Worm (Caenorhabditis elegans): ENCODE data around the gene hsp-110.

The hsp-110 gene

DNA sequence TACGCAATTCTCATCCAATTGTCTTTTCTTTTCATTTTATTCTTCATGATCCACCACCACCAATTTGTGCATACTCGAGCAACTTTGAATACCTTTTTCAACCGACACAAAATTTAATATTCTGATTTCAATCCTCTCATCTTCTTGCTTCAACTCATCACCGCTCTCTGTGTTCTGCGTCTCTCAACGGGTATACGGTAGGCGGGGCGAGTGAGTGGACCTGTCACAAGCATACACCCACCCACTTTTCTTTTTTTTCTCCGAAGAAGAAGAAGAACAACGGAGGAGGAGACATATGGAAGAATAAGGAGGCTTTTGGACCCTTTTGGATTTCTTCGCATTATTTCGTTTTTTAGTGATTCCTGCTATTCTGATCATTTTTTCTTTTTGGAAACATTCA lies 14.7 kb upstream of the hsp-110 start:
- TF ChIP-seq nhr-76 (tag; optimal IDR thresholded peaks at IDR 0.05) (no peak), sem-2 (GFP tag; optimal IDR thresholded peaks at IDR 0.05) (no peak), unc-62 (GFP tag; optimal IDR thresholded peaks at IDR 0.05) (peak; percentile 42), lsy-2 (tag; optimal IDR thresholded peaks at IDR 0.05) (peak; percentile 92)

DNA sequence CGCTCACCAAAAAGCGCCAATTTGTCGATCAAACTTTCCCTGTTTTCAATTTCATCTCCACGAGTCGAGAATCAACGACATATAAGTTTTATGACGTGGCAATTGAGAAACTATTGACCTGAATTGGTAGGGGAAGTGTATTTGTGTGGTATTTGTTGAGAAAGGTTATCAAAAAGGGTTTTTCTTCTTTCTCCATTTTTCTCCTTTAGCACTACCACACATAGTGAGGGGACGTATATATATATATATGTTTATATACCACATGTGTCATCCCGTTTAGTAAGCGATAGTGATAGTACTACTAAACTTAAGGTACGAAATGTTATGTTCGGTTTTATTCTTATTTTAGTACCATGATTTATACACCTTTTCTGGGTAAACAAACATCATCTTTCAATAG lies 10.9 kb upstream of the hsp-110 start:
- no peak for TF ChIP-seq elt-3 (tag; optimal IDR thresholded peaks at IDR 0.05)
- no peak for TF ChIP-seq M03D4.4 (tag; optimal IDR thresholded peaks at IDR 0.05)
- TF ChIP-seq unc-39 (tag; optimal IDR thresholded peaks at IDR 0.05): no peak
- no peak for TF ChIP-seq sem-2 (GFP tag; optimal IDR thresholded peaks at IDR 0.05)
- no peak for TF ChIP-seq mls-2 (tag; optimal IDR thresholded peaks at IDR 0.05)
- TF ChIP-seq lin-32 (GFP tag; optimal IDR thresholded peaks at IDR 0.05): no peak

DNA sequence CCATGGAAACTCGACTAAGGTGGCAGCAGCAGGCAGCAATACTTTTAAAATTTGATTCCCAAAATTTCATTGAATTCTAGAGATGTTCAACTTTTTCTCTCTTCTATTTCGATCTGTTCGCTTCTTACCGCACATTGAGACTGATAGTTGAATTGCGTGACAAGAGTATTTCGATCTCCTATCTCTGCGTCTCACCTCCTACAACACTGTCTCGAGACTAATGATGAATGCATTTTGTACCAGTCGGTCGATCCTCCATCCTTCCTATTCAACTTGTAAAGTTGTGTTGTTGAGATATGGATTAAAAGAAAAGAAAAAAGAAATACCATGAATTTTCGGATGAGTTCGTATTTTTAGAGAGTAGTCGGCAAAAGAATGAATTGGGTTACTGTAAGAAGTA lies 4.5 kb upstream of the hsp-110 start:
- TF ChIP-seq cnd-1 (tag; optimal IDR thresholded peaks at IDR 0.05) (no peak), drap-1 (GFP tag; optimal IDR thresholded peaks at IDR 0.05) (no peak), nhr-237 (tag; optimal IDR thresholded peaks at IDR 0.05) (no peak), flh-1 (GFP tag; optimal IDR thresholded peaks at IDR 0.05) (no peak), M03D4.4 (tag; optimal IDR thresholded peaks at IDR 0.05) (no peak), nhr-28 (tag; optimal IDR thresholded peaks at IDR 0.05) (no peak), ceh-39 (tag; optimal IDR thresholded peaks at IDR 0.05) (no peak), lin-32 (GFP tag; optimal IDR thresholded peaks at IDR 0.05) (no peak)

DNA sequence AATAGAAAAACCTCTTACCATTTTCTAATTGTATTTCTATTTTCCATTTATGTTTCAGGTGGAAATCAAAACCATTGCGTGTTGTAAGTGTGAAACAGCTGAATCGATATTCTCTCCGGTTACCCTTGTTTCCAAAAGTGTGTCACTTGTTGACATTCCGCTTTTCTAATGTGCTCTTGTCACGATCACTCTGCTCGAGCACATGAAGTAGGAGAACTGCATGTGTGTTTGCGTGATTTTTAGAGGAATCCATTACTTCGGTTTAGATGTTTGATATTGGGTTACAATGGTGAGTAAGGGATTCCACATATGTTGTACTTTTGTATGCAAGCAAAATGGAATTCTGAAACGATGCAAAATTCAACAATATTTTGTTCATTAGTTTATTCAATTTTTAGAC lies 3.8 kb upstream of the hsp-110 start:
- TF ChIP-seq nhr-2 (tag; optimal IDR thresholded peaks at IDR 0.05) (no peak), sem-2 (GFP tag; optimal IDR thresholded peaks at IDR 0.05) (no peak), mep-1 (tag; optimal IDR thresholded peaks at IDR 0.05) (no peak), ham-2 (GFP tag; optimal IDR thresholded peaks at IDR 0.05) (no peak), nhr-12 (tag; optimal IDR thresholded peaks at IDR 0.05) (no peak), flh-1 (GFP tag; optimal IDR thresholded peaks at IDR 0.05) (no peak), nhr-28 (tag; optimal IDR thresholded peaks at IDR 0.05) (no peak), lin-13 (tag; optimal IDR thresholded peaks at IDR 0.05) (no peak)

DNA sequence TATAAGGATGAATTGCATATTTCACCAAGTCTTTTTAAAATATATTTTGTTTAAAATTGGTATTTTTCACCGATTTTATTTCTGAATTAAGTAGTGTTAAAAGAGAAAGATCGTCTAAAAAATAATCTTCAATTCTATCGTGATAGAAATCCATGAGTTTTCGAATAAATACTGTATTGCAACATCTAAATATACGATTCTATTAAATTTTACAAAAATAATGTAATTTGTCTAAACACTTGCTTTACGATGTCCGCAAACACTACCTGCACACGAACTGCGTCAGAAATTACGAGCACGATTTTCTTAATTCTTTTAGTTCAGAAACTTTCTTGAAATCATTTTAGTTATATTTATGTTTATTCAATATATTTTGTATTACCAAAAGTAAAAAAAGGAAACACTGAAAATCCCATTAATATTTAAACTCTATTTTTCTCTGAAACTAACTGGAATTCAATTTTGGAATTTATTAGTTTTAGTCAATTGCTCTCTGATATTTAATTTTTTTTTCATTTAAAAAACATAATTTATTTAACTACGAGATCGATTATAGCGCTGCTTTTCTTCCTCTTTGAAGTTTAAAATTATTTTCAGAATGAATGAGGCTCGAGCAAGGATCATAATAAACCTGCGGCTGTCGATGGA lies 2.6 kb upstream of the hsp-110 start, which contains the start of gene mrpl-32:
Gene mrpl-32 (plus strand): TSS at position 598 of the 648 bp plus-strand sequence.
- TF ChIP-seq mls-2 (tag; optimal IDR thresholded peaks at IDR 0.05): no peak
- no peak for TF ChIP-seq nhr-237 (tag; optimal IDR thresholded peaks at IDR 0.05)
- no peak for TF ChIP-seq nhr-28 (tag; optimal IDR thresholded peaks at IDR 0.05)
- TF ChIP-seq M03D4.4 (tag; optimal IDR thresholded peaks at IDR 0.05): no peak
- no peak for TF ChIP-seq ceh-39 (tag; optimal IDR thresholded peaks at IDR 0.05)
- TF ChIP-seq drap-1 (GFP tag; optimal IDR thresholded peaks at IDR 0.05): no peak
- TF ChIP-seq ceh-43 (GFP tag; optimal IDR thresholded peaks at IDR 0.05): no peak
- no peak for TF ChIP-seq ces-1 (GFP tag; optimal IDR thresholded peaks at IDR 0.05)
- TF ChIP-seq flh-1 (GFP tag; optimal IDR thresholded peaks at IDR 0.05): no peak
- TF ChIP-seq hlh-1 (tag; optimal IDR thresholded peaks at IDR 0.05): no peak
- TF ChIP-seq unc-62 (GFP tag; optimal IDR thresholded peaks at IDR 0.05): no peak
- TF ChIP-seq cnd-1 (tag; optimal IDR thresholded peaks at IDR 0.05): no peak
- no peak for TF ChIP-seq lin-13 (tag; optimal IDR thresholded peaks at IDR 0.05)
- no peak for TF ChIP-seq blmp-1 (tag; optimal IDR thresholded peaks at IDR 0.05)
- TF ChIP-seq mab-5 (tag; optimal IDR thresholded peaks at IDR 0.05): no peak
- no peak for TF ChIP-seq nhr-76 (tag; optimal IDR thresholded peaks at IDR 0.05)
- TF ChIP-seq nhr-12 (tag; optimal IDR thresholded peaks at IDR 0.05): no peak
- no peak for TF ChIP-seq unc-120 (tag; optimal IDR thresholded peaks at IDR 0.05; ENCODE audit: poor library complexity, severe bottlenecking)

DNA sequence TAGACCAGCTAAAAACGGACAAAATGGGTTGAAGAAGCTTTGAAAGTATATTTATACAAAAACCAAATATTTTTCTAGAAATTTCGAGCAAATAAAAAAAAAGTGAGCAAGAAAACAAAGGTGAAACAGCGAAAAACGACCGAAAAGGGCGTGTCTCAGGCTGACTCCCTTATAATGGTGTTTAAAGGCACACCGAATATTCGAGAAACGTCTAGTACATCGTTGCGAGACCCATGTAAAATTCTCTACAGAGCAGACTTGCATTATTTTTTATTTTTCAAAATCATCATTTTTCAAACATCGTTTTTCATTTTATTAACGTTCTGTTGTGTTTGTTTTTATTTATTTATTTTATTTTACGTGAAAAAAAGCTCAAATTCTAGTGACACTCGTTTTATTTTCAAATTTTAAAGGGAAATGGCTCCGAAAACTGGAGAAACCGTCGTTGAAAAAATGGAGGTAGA lies 263 bp upstream of the hsp-110 start, which contains the start of gene rpn-3:
Gene rpn-3 (plus strand): TSS at position 414 of the 464 bp plus-strand sequence.
- TF ChIP-seq bed-3 (GFP tag; optimal IDR thresholded peaks at IDR 0.05) (no peak), unc-120 (tag; optimal IDR thresholded peaks at IDR 0.05; ENCODE audit: poor library complexity, severe bottlenecking) (peak; percentile 100), flh-1 (GFP tag; optimal IDR thresholded peaks at IDR 0.05) (no peak), elt-3 (tag; optimal IDR thresholded peaks at IDR 0.05) (peak; percentile 71), mls-2 (tag; optimal IDR thresholded peaks at IDR 0.05) (peak; percentile 60), ceh-43 (GFP tag; optimal IDR thresholded peaks at IDR 0.05) (no peak), unc-62 (GFP tag; optimal IDR thresholded peaks at IDR 0.05) (peak; percentile 70), snpc-4 (tag; optimal IDR thresholded peaks at IDR 0.05) (no peak), lin-13 (tag; optimal IDR thresholded peaks at IDR 0.05) (peak; percentile 95), pha-4 (tag; optimal IDR thresholded peaks at IDR 0.05) (peak; percentile 99), mep-1 (tag; optimal IDR thresholded peaks at IDR 0.05) (peak; percentile 99), blmp-1 (tag; optimal IDR thresholded peaks at IDR 0.05) (peak; percentile 35), lsy-2 (tag; optimal IDR thresholded peaks at IDR 0.05) (peak; percentile 91), hlh-1 (tag; optimal IDR thresholded peaks at IDR 0.05) (peak; percentile 53), lin-32 (GFP tag; optimal IDR thresholded peaks at IDR 0.05) (no peak), ztf-11 (tag; optimal IDR thresholded peaks at IDR 0.05) (peak; percentile 71), nhr-12 (tag; optimal IDR thresholded peaks at IDR 0.05) (no peak), nhr-237 (tag; optimal IDR thresholded peaks at IDR 0.05) (peak; percentile 97), unc-39 (tag; optimal IDR thresholded peaks at IDR 0.05) (no peak), ceh-39 (tag; optimal IDR thresholded peaks at IDR 0.05) (peak; percentile 93), drap-1 (GFP tag; optimal IDR thresholded peaks at IDR 0.05) (peak; percentile 42), M03D4.4 (tag; optimal IDR thresholded peaks at IDR 0.05) (peak; percentile 44), tbx-8 (GFP tag; optimal IDR thresholded peaks at IDR 0.05) (no peak), cnd-1 (tag; optimal IDR thresholded peaks at IDR 0.05) (no peak), nhr-2 (tag; optimal IDR thresholded peaks at IDR 0.05) (peak; percentile 70), sem-2 (GFP tag; optimal IDR thresholded peaks at IDR 0.05) (no peak), mab-5 (tag; optimal IDR thresholded peaks at IDR 0.05) (peak; percentile 92), ceh-83 (GFP tag; optimal IDR thresholded peaks at IDR 0.05) (no peak), ham-2 (GFP tag; optimal IDR thresholded peaks at IDR 0.05) (no peak), nhr-28 (tag; optimal IDR thresholded peaks at IDR 0.05) (no peak), elt-1 (tag; optimal IDR thresholded peaks at IDR 0.05; ENCODE audit: borderline replicate concordance, insufficient read depth) (peak; percentile 16), nhr-76 (tag; optimal IDR thresholded peaks at IDR 0.05) (no peak)
